Fruit fly (Drosophila melanogaster) whole organism, wandering third instar larva: ENCODE results near the gene Tps1.
A peak's percentile ranks its signal among the peaks of the same experiment; 100 is the strongest.

Source experiments
- Abd-B ChIP-seq: fragments of >200 bp; optimal IDR thresholded peaks from 2 replicates; lab custom pipeline; 2017; ENCODE audit warnings: missing biosample characterization, missing genetic modification characterization
- CG9705 ChIP-seq: fragments of 200-800 bp; sonication (Bioruptor generic); optimal IDR thresholded peaks from 2 replicates; lab custom pipeline; 2018; ENCODE audit warnings: missing biosample characterization, mild to moderate bottlenecking, missing genetic modification characterization
- CrebA ChIP-seq: fragments of 200-800 bp; sonication (Bioruptor generic); optimal IDR thresholded peaks from 2 replicates; lab custom pipeline; 2016; ENCODE audit warnings: missing biosample characterization, mild to moderate bottlenecking, missing genetic modification characterization, borderline replicate concordance
- Dfd ChIP-seq: fragments of >200 bp; optimal IDR thresholded peaks from 2 replicates; lab custom pipeline; 2017; ENCODE audit warnings: missing biosample characterization, missing genetic modification characterization
- Dif ChIP-seq: fragments of 200-275, 200-300 bp; sonication (Bioruptor generic); optimal IDR thresholded peaks from 2 replicates; lab custom pipeline; 2018; ENCODE audit warnings: missing biosample characterization, missing genetic modification characterization; ENCODE audit not compliant: partially characterized antibody
- GATAd ChIP-seq: sonication (Bioruptor generic); optimal IDR thresholded peaks from 2 replicates; lab custom pipeline; 2016; ENCODE audit warnings: missing biosample characterization, missing genetic modification characterization
- Hnf4 ChIP-seq: fragments of 200-800 bp; sonication (Bioruptor generic); optimal IDR thresholded peaks from 2 replicates; lab custom pipeline; 2016; ENCODE audit warnings: missing biosample characterization, mild to moderate bottlenecking, missing genetic modification characterization
- Hr78 ChIP-seq: fragments of >200 bp; optimal IDR thresholded peaks from 2 replicates; lab custom pipeline; 2017; ENCODE audit warnings: missing biosample characterization, missing genetic modification characterization
- Hr83 ChIP-seq: fragments of 200-300 bp; sonication (Bioruptor generic); optimal IDR thresholded peaks from 2 replicates; lab custom pipeline; 2016; ENCODE audit warnings: missing biosample characterization, mild to moderate bottlenecking, missing genetic modification characterization, moderate library complexity; ENCODE audit not compliant: poor library complexity, severe bottlenecking
- Jra ChIP-seq: sonication (Bioruptor generic); optimal IDR thresholded peaks from 2 replicates; lab custom pipeline; 2016; ENCODE audit warnings: missing biosample characterization, missing genetic modification characterization
- Mio ChIP-seq: sonication (Bioruptor generic); optimal IDR thresholded peaks from 2 replicates; lab custom pipeline; 2016; ENCODE audit warnings: missing biosample characterization, missing genetic modification characterization
- Myc ChIP-seq: fragments of >200 bp; optimal IDR thresholded peaks from 2 replicates; lab custom pipeline; 2017
- Rel ChIP-seq, 2 experiments: fragments of 200-800 bp; sonication (Bioruptor generic) in 1 of 2; optimal IDR thresholded peaks; 2 replicates in 1 of 2; 3 replicates in 1 of 2; lab custom pipeline; 2016 to 2019; ENCODE audit warnings: mild to moderate bottlenecking in 2 of 2, missing biosample characterization in 2 of 2, missing genetic modification characterization in 2 of 2, moderate library complexity in 1 of 2
- Vsx2 ChIP-seq: fragments of 200-300, 225-300 bp; sonication (Bioruptor generic); optimal IDR thresholded peaks from 2 replicates; lab custom pipeline; 2018; ENCODE audit warnings: missing biosample characterization, missing genetic modification characterization; ENCODE audit not compliant: partially characterized antibody
- br ChIP-seq: fragments of 200-800 bp; sonication (Bioruptor generic); optimal IDR thresholded peaks from 2 replicates; lab custom pipeline; 2016; ENCODE audit warnings: missing biosample characterization, missing genetic modification characterization
- brk ChIP-seq: fragments of 200-800 bp; sonication (Bioruptor generic); optimal IDR thresholded peaks from 2 replicates; lab custom pipeline; 2016; ENCODE audit warnings: missing biosample characterization, mild to moderate bottlenecking, missing genetic modification characterization
- dmrt93B ChIP-seq: fragments of 200-800 bp; sonication (Bioruptor generic); optimal IDR thresholded peaks from 2 replicates; lab custom pipeline; 2018; ENCODE audit warnings: missing biosample characterization, mild to moderate bottlenecking, missing genetic modification characterization
- dsf ChIP-seq: sonication (Bioruptor generic); optimal IDR thresholded peaks from 2 replicates; lab custom pipeline; 2016; ENCODE audit warnings: missing biosample characterization, missing genetic modification characterization, borderline replicate concordance
- ey ChIP-seq: fragments of 200-800 bp; sonication (Bioruptor generic); optimal IDR thresholded peaks from 2 replicates; lab custom pipeline; 2016; ENCODE audit warnings: missing biosample characterization, missing genetic modification characterization
- foxo ChIP-seq, 2 experiments: fragments of 200-800 bp; sonication (Bioruptor generic); optimal IDR thresholded peaks; 2 replicates in 1 of 2; 3 replicates in 1 of 2; lab custom pipeline; 2016 to 2017; ENCODE audit warnings: missing biosample characterization in 2 of 2, missing genetic modification characterization in 2 of 2
- fru ChIP-seq: fragments of 200-800 bp; sonication (Bioruptor generic); optimal IDR thresholded peaks from 3 replicates; lab custom pipeline; 2016; ENCODE audit warnings: missing biosample characterization, mild to moderate bottlenecking, missing genetic modification characterization
- h ChIP-seq: fragments of 200-800 bp; sonication (Bioruptor generic); optimal IDR thresholded peaks from 3 replicates; lab custom pipeline; 2016; ENCODE audit warnings: missing biosample characterization, mild to moderate bottlenecking, missing genetic modification characterization
- jim ChIP-seq: fragments of 175-275, 200-325 bp; sonication (Bioruptor generic); optimal IDR thresholded peaks from 2 replicates; lab custom pipeline; 2016; ENCODE audit warnings: missing biosample characterization, mild to moderate bottlenecking, missing genetic modification characterization
- lola ChIP-seq: fragments of >200 bp; optimal IDR thresholded peaks from 2 replicates; lab custom pipeline; 2017; ENCODE audit warnings: missing biosample characterization, missing genetic modification characterization
- pan ChIP-seq: fragments of >200 bp; optimal IDR thresholded peaks from 2 replicates; lab custom pipeline; 2017
- psq ChIP-seq: fragments of 200-800 bp; sonication (Bioruptor generic); optimal IDR thresholded peaks from 3 replicates; lab custom pipeline; 2017; ENCODE audit warnings: missing biosample characterization, mild to moderate bottlenecking, missing genetic modification characterization, moderate library complexity
- rgr ChIP-seq: fragments of 200-800 bp; sonication (Bioruptor generic); optimal IDR thresholded peaks from 3 replicates; lab custom pipeline; 2016; ENCODE audit warnings: missing biosample characterization, mild to moderate bottlenecking, missing genetic modification characterization
- sage ChIP-seq: fragments of 200-800 bp; sonication (Bioruptor generic); optimal IDR thresholded peaks from 2 replicates; lab custom pipeline; 2016; ENCODE audit warnings: missing biosample characterization, mild to moderate bottlenecking, missing genetic modification characterization
- usp ChIP-seq: fragments of >200 bp; optimal IDR thresholded peaks from 2 replicates; lab custom pipeline; 2017; ENCODE audit warnings: missing biosample characterization, missing genetic modification characterization
- woc ChIP-seq: sonication (Bioruptor generic); optimal IDR thresholded peaks from 2 replicates; lab custom pipeline; 2016; ENCODE audit warnings: missing biosample characterization, mild to moderate bottlenecking, missing genetic modification characterization

Tps1 gene

DNA sequence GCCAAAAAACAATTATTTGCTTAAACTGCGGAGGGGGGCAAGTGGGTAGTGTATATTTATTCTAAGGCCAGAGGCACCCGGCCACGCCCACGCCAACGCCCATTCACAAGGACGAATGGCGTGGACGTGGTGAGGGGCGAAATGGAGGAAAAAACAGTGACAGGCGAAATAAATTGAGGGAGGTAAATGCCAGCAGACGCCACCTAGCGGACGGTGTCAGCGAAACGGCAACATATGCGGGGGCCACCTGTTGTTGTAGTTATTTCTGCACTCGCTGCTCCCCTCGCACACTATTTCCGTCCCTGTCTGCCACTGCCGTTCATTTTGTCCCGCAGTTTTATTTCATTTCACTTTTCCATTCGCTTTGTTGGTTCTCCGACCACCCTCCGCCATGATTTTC, 29.9 kb downstream of the Tps1 start:
- TF ChIP-seq sage (GFP tag; lab: Kevin White, UChicago), result no peak
- TF ChIP-seq CG9705 (GFP tag; lab: Kevin White, UChicago), result no peak

DNA sequence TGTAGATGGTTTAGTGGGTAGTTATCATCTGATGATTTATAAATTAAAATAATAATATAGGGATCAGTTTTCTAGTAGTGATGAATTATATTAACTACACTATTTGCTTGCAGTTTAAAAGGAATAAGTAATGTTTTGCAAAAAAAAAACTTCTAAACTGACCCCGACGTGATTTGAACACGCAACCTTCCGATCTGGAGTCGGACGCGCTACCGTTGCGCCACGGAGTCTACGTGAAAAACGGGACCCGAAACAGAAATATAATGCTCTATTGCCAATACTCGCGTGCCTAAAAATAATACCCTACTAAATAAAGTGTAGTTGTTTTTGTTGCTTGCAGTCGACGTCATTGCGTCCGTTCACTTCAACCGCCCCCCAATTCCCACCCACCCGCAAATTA, 30.7 kb downstream of the Tps1 start:
- TF ChIP-seq dmrt93B (GFP tag; lab: Kevin White, UChicago) (no peak), Jra (GFP tag; lab: Kevin White, UChicago) (no peak), Hr83 (GFP tag; lab: Kevin White, UChicago) (no peak), brk (GFP tag; lab: Kevin White, UChicago) (no peak), Rel (GFP tag; optimal IDR thresholded peaks at IDR 0.05; lab: Kevin White, UChicago) (no peak), Rel (tag; optimal IDR thresholded peaks at IDR 0.05; lab: Kevin White, UChicago) (no peak), Dif (no peak), dsf (GFP tag; lab: Kevin White, UChicago) (no peak), Myc (lab: Kevin White, UChicago) (no peak), Vsx2 (GFP tag; lab: Kevin White, UChicago) (no peak), fru (GFP tag; lab: Kevin White, UChicago) (no peak), Hr78 (GFP tag; lab: Kevin White, UChicago) (no peak), ey (GFP tag; lab: Kevin White, UChicago) (no peak), psq (no peak), Dfd (GFP tag; lab: Kevin White, UChicago) (no peak)

DNA sequence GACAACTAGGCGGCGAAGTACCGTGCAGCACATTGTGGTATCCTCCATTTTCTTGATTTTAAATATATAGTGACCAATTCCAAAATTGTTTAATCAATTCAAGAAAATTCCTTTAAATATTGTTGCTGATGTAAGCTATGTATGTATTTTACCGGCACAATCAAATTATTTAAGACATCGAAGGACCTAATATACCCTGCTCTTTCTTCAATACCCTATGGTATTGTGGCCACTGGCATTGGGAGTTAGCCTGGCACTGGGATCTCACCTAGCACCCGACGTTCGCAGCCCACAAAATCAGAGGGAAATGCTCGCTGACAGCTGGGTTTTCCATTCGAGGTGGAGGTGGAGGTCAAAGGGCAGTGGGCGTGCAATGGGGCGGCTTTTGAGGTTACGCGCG, 34.0 kb downstream of the Tps1 start:
- TF ChIP-seq Hr78 (GFP tag; lab: Kevin White, UChicago) (no peak), jim (GFP tag; lab: Kevin White, UChicago) (no peak), dsf (GFP tag; lab: Kevin White, UChicago) (no peak), brk (GFP tag; lab: Kevin White, UChicago) (no peak), foxo (GFP tag; optimal IDR thresholded peaks at IDR 0.05; lab: Kevin White, UChicago) (peak in 1 of 2 experiments; percentile 7)

DNA sequence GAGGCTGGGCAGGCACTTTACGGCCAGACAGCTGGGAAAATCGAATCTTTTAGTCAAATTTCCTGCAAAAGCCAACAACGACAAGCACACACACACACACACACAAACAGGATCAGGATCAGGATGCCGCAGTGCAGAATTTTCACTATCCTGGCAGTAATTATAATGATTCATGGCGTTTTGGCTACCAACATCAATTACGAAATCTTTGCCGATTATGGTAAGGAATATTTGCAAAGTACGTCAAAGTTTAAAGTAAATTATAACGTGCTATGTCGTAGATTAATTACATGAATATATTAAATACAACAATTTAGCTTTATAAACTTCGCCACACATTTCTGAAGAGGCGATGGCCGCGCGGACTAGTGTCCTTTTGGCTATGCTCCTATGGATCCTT, 45.5 kb downstream of the Tps1 start, which contains the start of the genes CG34177 and CG34178:
Gene CG34177 (plus strand): TSS at position 301 of the 400 bp plus-strand sequence.
Gene CG34178 (plus strand): TSS at position 301 of the 400 bp plus-strand sequence.
- TF ChIP-seq lola (GFP tag; lab: Kevin White, UChicago) (no peak), Abd-B (GFP tag; lab: Kevin White, UChicago) (no peak), pan (no peak), rgr (GFP tag; lab: Kevin White, UChicago) (no peak), woc (GFP tag; lab: Kevin White, UChicago) (no peak), sage (GFP tag; lab: Kevin White, UChicago) (no peak), CrebA (GFP tag; lab: Kevin White, UChicago) (no peak), Hr78 (GFP tag; lab: Kevin White, UChicago) (no peak), Hnf4 (GFP tag; lab: Kevin White, UChicago) (no peak), usp (GFP tag; lab: Kevin White, UChicago) (no peak), ey (GFP tag; lab: Kevin White, UChicago) (no peak), GATAd (no peak), Mio (GFP tag; lab: Kevin White, UChicago) (no peak), br (GFP tag; lab: Kevin White, UChicago) (no peak)

DNA sequence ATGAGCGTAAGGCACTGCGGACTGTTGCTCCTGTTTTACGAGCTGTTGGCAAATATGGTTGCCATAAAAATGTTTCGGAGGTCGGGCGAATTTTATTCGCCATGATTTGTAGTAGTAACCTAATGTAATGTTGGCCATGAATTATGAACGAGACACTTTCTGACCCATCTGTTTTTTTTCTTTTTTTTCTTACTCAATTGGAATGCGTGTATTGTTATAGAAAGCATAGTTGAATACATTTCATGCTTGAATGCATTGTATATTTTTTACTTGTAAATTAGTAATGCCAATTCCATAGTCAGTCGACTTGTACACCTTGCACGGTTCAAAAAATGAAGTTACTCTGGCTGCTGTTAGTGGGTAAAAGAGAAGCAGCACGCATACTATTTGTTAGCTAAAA, 49.4 kb downstream of the Tps1 start, which contains the start of gene CG43056:
Gene CG43056 (plus strand): TSS at position 301 of the 400 bp plus-strand sequence.
- TF ChIP-seq Mio (GFP tag; lab: Kevin White, UChicago) (no peak), h (GFP tag; lab: Kevin White, UChicago) (no peak), CrebA (GFP tag; lab: Kevin White, UChicago) (no peak)
